Worm (Caenorhabditis elegans): ENCODE measurements around the gene C04E6.13.

- TF ChIP-seq unc-39 (tag; optimal IDR thresholded peaks at IDR 0.05) = no peak
- TF ChIP-seq unc-130 (GFP tag; optimal IDR thresholded peaks at IDR 0.05) = no peak
- no peak for TF ChIP-seq zag-1 (tag; optimal IDR thresholded peaks at IDR 0.05)
- TF ChIP-seq unc-62 (GFP tag; optimal IDR thresholded peaks at IDR 0.05 in 1 of 2) = no peak
- no peak for TF ChIP-seq unc-62 (tag; optimal IDR thresholded peaks at IDR 0.05)
- TF ChIP-seq mep-1 (tag; optimal IDR thresholded peaks at IDR 0.05) = no peak
- no peak for TF ChIP-seq lin-39 (tag; optimal IDR thresholded peaks at IDR 0.05)
- no peak for TF ChIP-seq nhr-25 (tag; optimal IDR thresholded peaks at IDR 0.05; ENCODE audit: borderline replicate concordance, insufficient read depth)
- no peak for TF ChIP-seq hlh-30 (tag; optimal IDR thresholded peaks at IDR 0.05; ENCODE audit: insufficient read depth)
- no peak for TF ChIP-seq snpc-4 (tag; optimal IDR thresholded peaks at IDR 0.05)
- peak; percentile 50 for TF ChIP-seq nhr-28 (tag; optimal IDR thresholded peaks at IDR 0.05)
- TF ChIP-seq jun-1 (tag; optimal IDR thresholded peaks at IDR 0.05) = no peak
- TF ChIP-seq nhr-11 (tag; optimal IDR thresholded peaks at IDR 0.05) = no peak
Observed at ce11 chrV:5930588-5930987, 18.1 kb downstream of the C04E6.13 start, which contains the start of gene galt-1.

All from whole organism, L4 larva.